Worm (Caenorhabditis elegans): ENCODE results near the gene npp-10.
A peak's percentile ranks its signal among the peaks of the same experiment; 100 is the strongest.

ce11 chrIII:5999629-6000028, 19.7 kb downstream of the npp-10 start:
- TF ChIP-seq tbp1 (GFP tag; optimal IDR thresholded peaks at IDR 0.05) (no peak), hlh-26 (GFP tag; conservative IDR thresholded peaks at IDR 0.05) (no peak), F22D6.2 (tag; optimal IDR thresholded peaks at IDR 0.05) (no peak), fkh-3 (tag; optimal IDR thresholded peaks at IDR 0.05) (no peak), lin-26 (GFP tag; IDR thresholded peaks at IDR 0.05) (no peak), F10E7.11 (tag; optimal IDR thresholded peaks at IDR 0.05) (no peak), madf-6 (GFP tag; IDR thresholded peaks at IDR 0.05) (no peak), attf-3 (GFP tag; conservative IDR thresholded peaks at IDR 0.05) (no peak), bed-1 (GFP tag; IDR thresholded peaks at IDR 0.05) (no peak), repo-1 (tag; optimal IDR thresholded peaks at IDR 0.05) (no peak), cebp-1 (GFP tag; IDR thresholded peaks at IDR 0.05) (no peak), cebp-1 (tag; optimal IDR thresholded peaks at IDR 0.05) (peak; percentile 34), snpc-1.3 (tag; optimal IDR thresholded peaks at IDR 0.05; ENCODE audit: insufficient read depth) (no peak), snpc-4 (GFP tag; optimal IDR thresholded peaks at IDR 0.05) (no peak), snpc-4 (tag; optimal IDR thresholded peaks at IDR 0.05) (no peak)

Data from whole organism, young adult.